Fruit fly (Drosophila melanogaster): ENCODE results near the gene CG7246.
A peak's percentile ranks its signal among the peaks of the same experiment; 100 is the strongest.

Gene CG7246

DNA sequence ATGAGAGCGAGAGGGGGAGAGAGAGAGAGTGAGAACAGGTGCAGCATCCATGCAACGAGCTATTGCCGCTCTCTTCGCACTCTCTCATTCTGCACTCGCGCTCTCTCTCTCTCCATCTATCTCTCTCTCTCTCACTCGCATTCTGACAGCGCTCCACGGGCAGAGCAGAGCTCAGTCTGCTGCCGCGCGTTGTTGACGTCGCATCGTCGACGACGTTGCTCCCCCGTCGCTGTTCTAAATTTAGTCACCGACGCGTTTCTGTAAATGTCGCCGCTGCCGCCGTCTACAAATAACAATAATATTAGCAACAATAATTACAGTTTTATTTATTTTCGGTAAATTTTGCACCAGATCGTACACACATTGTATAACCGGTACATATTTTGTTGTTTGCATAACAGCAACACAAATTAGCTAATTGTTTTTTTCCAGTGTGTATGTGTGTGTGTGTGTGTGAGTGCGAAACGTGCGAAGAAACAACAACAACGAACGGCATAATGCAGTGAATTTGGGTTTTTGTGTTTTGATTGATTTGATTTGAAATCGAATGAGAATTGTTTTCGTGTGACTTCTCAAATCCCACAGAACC lies 38.3 kb downstream of the CG7246 start (continued):
- TF ChIP-seq HLH4C (GFP tag; IDR thresholded peaks at IDR 0.05; ENCODE audit: partially characterized antibody) (no peak), bigmax (GFP tag; optimal IDR thresholded peaks at IDR 0.05) (no peak), Blimp-1 (GFP tag; optimal IDR thresholded peaks at IDR 0.05) (peak; percentile 29), MBD-R2 (GFP tag; IDR thresholded peaks at IDR 0.05) (0 out of 2 replicates have a peak, but pooled peaks have one; percentile 7), sr (GFP tag; IDR thresholded peaks at IDR 0.05) (no peak), Hr78 (GFP tag; optimal IDR thresholded peaks at IDR 0.05) (no peak), Dek (tag; optimal IDR thresholded peaks at IDR 0.05) (no peak), Nf-YA (GFP tag; IDR thresholded peaks at IDR 0.05) (no peak), Tbp (GFP tag; optimal IDR thresholded peaks at IDR 0.05) (peak; percentile 54), slou (GFP tag; optimal IDR thresholded peaks at IDR 0.05) (no peak), Spps (tag; optimal IDR thresholded peaks at IDR 0.05) (no peak), pan (optimal IDR thresholded peaks at IDR 0.05) (no peak), pan (GFP tag; optimal IDR thresholded peaks at IDR 0.05 in 1 of 2, IDR thresholded peaks at IDR 0.05 in 1 of 2) (peak in 1 of 2 experiments; percentile 22), zfh1 (GFP tag; IDR thresholded peaks at IDR 0.05) (0 out of 3 replicates have a peak, but pooled peaks have one; percentile 3), CG42726 (GFP tag; IDR thresholded peaks at IDR 0.05; ENCODE audit: partially characterized antibody) (no peak), CG10565 (GFP tag; optimal IDR thresholded peaks at IDR 0.05) (no peak), Adf1 (GFP tag; IDR thresholded peaks at IDR 0.05) (peak; percentile 82), sd (tag; optimal IDR thresholded peaks at IDR 0.05) (peak; percentile 42), sisA (GFP tag; IDR thresholded peaks at IDR 0.05) (0 out of 2 replicates have a peak, but pooled peaks have one; percentile 13), Dref (GFP tag; IDR thresholded peaks at IDR 0.05) (no peak), kah (GFP tag; optimal IDR thresholded peaks at IDR 0.05) (no peak), Mrtf (GFP tag; IDR thresholded peaks at IDR 0.05) (no peak), Deaf1 (tag; optimal IDR thresholded peaks at IDR 0.05) (no peak), CG10979 (tag; optimal IDR thresholded peaks at IDR 0.05) (peak; percentile 34), HLH3B (GFP tag; IDR thresholded peaks at IDR 0.05) (0 out of 2 replicates have a peak, but pooled peaks have one; percentile 33), E2f2 (GFP tag; IDR thresholded peaks at IDR 0.05) (no peak), CG31365 (tag; optimal IDR thresholded peaks at IDR 0.05) (no peak), CG14050 (GFP tag; IDR thresholded peaks at IDR 0.05) (no peak; the same call in 2 of the 3 replicates), phol (tag; optimal IDR thresholded peaks at IDR 0.05) (peak; percentile 44), bowl (GFP tag; IDR thresholded peaks at IDR 0.05) (no peak), pfk (GFP tag; optimal IDR thresholded peaks at IDR 0.05) (no peak), E2f1 (GFP tag; IDR thresholded peaks at IDR 0.05) (peak; percentile 14; the same call in 1 of the 2 replicates), dm (GFP tag; optimal IDR thresholded peaks at IDR 0.05) (no peak), Nf-YC (tag; optimal IDR thresholded peaks at IDR 0.05) (peak; percentile 38), bab2 (GFP tag; optimal IDR thresholded peaks at IDR 0.05) (peak; percentile 48), CG17385 (GFP tag; optimal IDR thresholded peaks at IDR 0.05) (peak; percentile 9), cad (GFP tag; optimal IDR thresholded peaks at IDR 0.05) (no peak), PHDP (tag; optimal IDR thresholded peaks at IDR 0.05) (peak; percentile 22), ERR (GFP tag; optimal IDR thresholded peaks at IDR 0.05) (no peak), BtbVII (GFP tag; optimal IDR thresholded peaks at IDR 0.05) (no peak), CG4707 (GFP tag; optimal IDR thresholded peaks at IDR 0.05) (no peak), btn (GFP tag; optimal IDR thresholded peaks at IDR 0.05) (no peak), nom (GFP tag; optimal IDR thresholded peaks at IDR 0.05) (peak; percentile 66), Dp (GFP tag; optimal IDR thresholded peaks at IDR 0.05) (no peak), sna (GFP tag; IDR thresholded peaks at IDR 0.05; ENCODE audit: partially characterized antibody) (0 out of 2 replicates have a peak, but pooled peaks have one; percentile 21), kni (GFP tag; optimal IDR thresholded peaks at IDR 0.05) (peak; percentile 34), CG17829 (tag; optimal IDR thresholded peaks at IDR 0.05) (no peak), CG11247 (GFP tag; IDR thresholded peaks at IDR 0.05) (no peak), insv (GFP tag; optimal IDR thresholded peaks at IDR 0.05) (peak in 1 of 2 experiments; percentile 7)
